Worm (Caenorhabditis elegans): ENCODE measurements around the gene aak-1.

aak-1 gene

ce11 chrIII:8795595-8796141 lies 34.8 kb upstream of the aak-1 start:
- no peak for TF ChIP-seq ztf-1 (GFP tag; conservative IDR thresholded peaks at IDR 0.05)
- TF ChIP-seq nhr-237 (tag; optimal IDR thresholded peaks at IDR 0.05) = peak; percentile 54
- TF ChIP-seq nhr-21 (tag; optimal IDR thresholded peaks at IDR 0.05) = peak; percentile 98
- peak; percentile 97 for TF ChIP-seq egl-27 (tag; optimal IDR thresholded peaks at IDR 0.05)
- TF ChIP-seq skn-1 (tag; optimal IDR thresholded peaks at IDR 0.05) = no peak
- TF ChIP-seq nhr-25 (tag; optimal IDR thresholded peaks at IDR 0.05) = peak; percentile 97
- peak; percentile 95 for TF ChIP-seq snpc-4 (tag; optimal IDR thresholded peaks at IDR 0.05)
- peak; percentile 48 for TF ChIP-seq lin-39 (tag; optimal IDR thresholded peaks at IDR 0.05)
- no peak for TF ChIP-seq aly-2 (tag; optimal IDR thresholded peaks at IDR 0.05)
- peak; percentile 95 for TF ChIP-seq lin-13 (GFP tag; optimal IDR thresholded peaks at IDR 0.05)
- peak; percentile 64 for TF ChIP-seq unc-39 (tag; optimal IDR thresholded peaks at IDR 0.05)
- peak; percentile 99 for TF ChIP-seq sma-9 (GFP tag; optimal IDR thresholded peaks at IDR 0.05)
- peak; percentile 84 for TF ChIP-seq sma-9 (tag; optimal IDR thresholded peaks at IDR 0.05)
- peak; percentile 87 for TF ChIP-seq mab-5 (tag; optimal IDR thresholded peaks at IDR 0.05)
- peak; percentile 13 for TF ChIP-seq ztf-11 (tag; optimal IDR thresholded peaks at IDR 0.05)
- TF ChIP-seq ztf-4 (tag; optimal IDR thresholded peaks at IDR 0.05) = peak; percentile 96
- TF ChIP-seq nhr-11 (tag; optimal IDR thresholded peaks at IDR 0.05) = no peak
- peak; percentile 77 for TF ChIP-seq gmeb-1 (tag; optimal IDR thresholded peaks at IDR 0.05)
- TF ChIP-seq blmp-1 (tag; optimal IDR thresholded peaks at IDR 0.05; ENCODE audit: insufficient read depth) = peak; percentile 87
- no peak for TF ChIP-seq mbf-1 (tag; optimal IDR thresholded peaks at IDR 0.05)
- TF ChIP-seq ceh-82 (tag; optimal IDR thresholded peaks at IDR 0.05) = peak; percentile 39
- TF ChIP-seq mdl-1 (tag; optimal IDR thresholded peaks at IDR 0.05) = peak; percentile 91 to 94
- TF ChIP-seq Y55F3AM.14 (GFP tag; optimal IDR thresholded peaks at IDR 0.05) = peak; percentile 94
- peak; percentile 96 for TF ChIP-seq crh-2 (tag; optimal IDR thresholded peaks at IDR 0.05)
- TF ChIP-seq elt-3 (tag; optimal IDR thresholded peaks at IDR 0.05) = no peak
- peak; percentile 96 for TF ChIP-seq sma-3 (GFP tag; optimal IDR thresholded peaks at IDR 0.05)
- peak; percentile 97 for TF ChIP-seq fos-1 (tag; optimal IDR thresholded peaks at IDR 0.05)
- peak; percentile 31 for TF ChIP-seq R02D3.7 (tag; optimal IDR thresholded peaks at IDR 0.05)
- peak; percentile 85 for TF ChIP-seq alr-1 (tag; optimal IDR thresholded peaks at IDR 0.05)
- TF ChIP-seq lsy-2 (tag; optimal IDR thresholded peaks at IDR 0.05) = peak; percentile 83 to 95
- TF ChIP-seq ceh-16 (tag; optimal IDR thresholded peaks at IDR 0.05) = peak; percentile 67
- peak; percentile 98 for TF ChIP-seq unc-62 (GFP tag; optimal IDR thresholded peaks at IDR 0.05)
- peak; percentile 97 for TF ChIP-seq C34F6.9 (tag; optimal IDR thresholded peaks at IDR 0.05)
- TF ChIP-seq elt-1 (tag; optimal IDR thresholded peaks at IDR 0.05) = no peak
- TF ChIP-seq nhr-6 (tag; optimal IDR thresholded peaks at IDR 0.05) = peak; percentile 94
- TF ChIP-seq peb-1 (tag; optimal IDR thresholded peaks at IDR 0.05) = no peak
- no peak for TF ChIP-seq dmd-4 (tag; optimal IDR thresholded peaks at IDR 0.05)
- TF ChIP-seq unc-55 (GFP tag; optimal IDR thresholded peaks at IDR 0.05) = peak; percentile 96
- peak; percentile 63 for TF ChIP-seq ZK546.5 (tag; optimal IDR thresholded peaks at IDR 0.05)
- TF ChIP-seq nhr-10 (tag; optimal IDR thresholded peaks at IDR 0.05) = peak; percentile 29
- no peak for TF ChIP-seq nhr-23 (tag; optimal IDR thresholded peaks at IDR 0.05)
- TF ChIP-seq nhr-129 (tag; optimal IDR thresholded peaks at IDR 0.05) = peak; percentile 90
- peak; percentile 98 for TF ChIP-seq sem-4 (tag; optimal IDR thresholded peaks at IDR 0.05)
- peak; percentile 65 for TF ChIP-seq nhr-77 (tag; optimal IDR thresholded peaks at IDR 0.05)
- TF ChIP-seq nhr-12 (tag; optimal IDR thresholded peaks at IDR 0.05) = no peak
- TF ChIP-seq F13H6.1 (tag; optimal IDR thresholded peaks at IDR 0.05) = peak; percentile 99
- TF ChIP-seq lin-11 (tag; optimal IDR thresholded peaks at IDR 0.05) = peak; percentile 87
- peak; percentile 82 for TF ChIP-seq ama-1 (optimal IDR thresholded peaks at IDR 0.05)
- TF ChIP-seq zag-1 (tag; optimal IDR thresholded peaks at IDR 0.05) = peak; percentile 98

Measured in whole organism, L2 larva.